Worm (Caenorhabditis elegans): Measurements from ENCODE around the gene blos-1.

DNA sequence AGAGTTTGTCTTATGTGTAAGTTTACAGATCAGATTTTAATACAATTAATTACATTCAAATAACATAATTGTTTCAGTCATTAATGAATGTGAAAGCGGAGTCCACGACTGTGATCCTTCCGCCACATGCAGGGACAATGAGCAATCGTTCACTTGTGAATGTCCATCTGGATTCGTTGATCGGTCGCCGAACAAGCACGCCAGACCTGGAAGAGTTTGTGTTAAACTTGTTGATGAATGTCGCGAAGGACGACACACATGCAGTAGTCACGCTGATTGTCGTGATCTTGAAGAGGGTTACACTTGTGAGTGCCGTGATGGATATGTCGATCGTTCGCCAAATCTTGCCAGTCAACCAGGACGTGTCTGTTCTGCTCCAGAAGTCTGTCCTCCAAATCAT lies 33.2 kb downstream of the blos-1 start:
- no peak for TF ChIP-seq ama-1 (optimal IDR thresholded peaks at IDR 0.05)
- TF ChIP-seq ama-1 (GFP tag; optimal IDR thresholded peaks at IDR 0.05), result no peak
- TF ChIP-seq bed-2 (GFP tag; IDR thresholded peaks at IDR 0.05), result no peak

Data from whole organism, young adult.